Worm (Caenorhabditis elegans) whole organism, L3 larva: ENCODE results near the gene F34D10.3.

ENCODE experiments used
- R02D3.7 ChIP-seq: fragments of 150-350 bp; optimal IDR thresholded peaks from 2 replicates; lab custom pipeline; 2014; ENCODE audit warnings: missing biosample characterization, missing genetic modification characterization
- ceh-28 ChIP-seq: fragments of 150-350 bp; optimal IDR thresholded peaks from 2 replicates; lab custom pipeline; 2014; ENCODE audit warnings: missing biosample characterization, missing genetic modification reagents, missing genetic modification characterization
- ceh-9 ChIP-seq: sonication (generic microtip); optimal IDR thresholded peaks from 2 replicates; lab custom pipeline; 2018; ENCODE audit warnings: missing biosample characterization, missing genetic modification characterization
- egl-5 ChIP-seq: fragments of 150-350 bp; optimal IDR thresholded peaks from 2 replicates; lab custom pipeline; 2017; ENCODE audit warnings: missing biosample characterization, missing genetic modification reagents, missing genetic modification characterization, inconsistent platforms
- elt-1 ChIP-seq: fragments of 150-350 bp; optimal IDR thresholded peaks from 2 replicates; lab custom pipeline; 2014; ENCODE audit warnings: missing biosample characterization, missing genetic modification characterization
- elt-3 ChIP-seq, 3 experiments: fragments of 150-350 bp in 1 of 3; sonication (generic microtip) in 2 of 3; optimal IDR thresholded peaks; 2 replicates in 2 of 3; 4 replicates in 1 of 3; lab custom pipeline; 2014 to 2017; ENCODE audit warnings: missing biosample characterization in 3 of 3, missing genetic modification characterization in 3 of 3
- fkh-2 ChIP-seq: fragments of 150-350 bp; optimal IDR thresholded peaks from 2 replicates; lab custom pipeline; 2014; ENCODE audit warnings: missing biosample characterization, missing genetic modification reagents, missing genetic modification characterization
- lin-15B ChIP-seq: fragments of 150-350 bp; optimal IDR thresholded peaks from 2 replicates; lab custom pipeline; 2014; ENCODE audit warnings: missing biosample characterization, missing genetic modification characterization
- lin-39 ChIP-seq: fragments of 150-350 bp; optimal IDR thresholded peaks from 2 replicates; lab custom pipeline; 2018; ENCODE audit warnings: missing biosample characterization, missing genetic modification reagents, missing genetic modification characterization
- lsy-12 ChIP-seq: sonication (generic microtip); optimal IDR thresholded peaks from 2 replicates; lab custom pipeline; 2016; ENCODE audit warnings: mild to moderate bottlenecking, missing genetic modification characterization, missing compliant biosample characterization
- mml-1 ChIP-seq: fragments of 150-350 bp; sonication (generic microtip); optimal IDR thresholded peaks from 3 replicates; lab custom pipeline; 2014; ENCODE audit warnings: missing biosample characterization, missing genetic modification characterization
- nfya-1 ChIP-seq: sonication (generic microtip); optimal IDR thresholded peaks from 2 replicates; lab custom pipeline; 2017; ENCODE audit warnings: missing genetic modification characterization, mild to moderate bottlenecking, missing compliant biosample characterization, antibody characterized with exemption, moderate library complexity; ENCODE audit not compliant: insufficient read depth
- nhr-11 ChIP-seq: fragments of 150-350 bp; optimal IDR thresholded peaks from 2 replicates; lab custom pipeline; 2014; ENCODE audit warnings: missing biosample characterization, missing genetic modification characterization
- nhr-25 ChIP-seq: sonication (generic microtip); optimal IDR thresholded peaks from 2 replicates; lab custom pipeline; 2017; ENCODE audit warnings: missing biosample characterization, missing genetic modification characterization
- nhr-28 ChIP-seq: fragments of 150-350 bp; optimal IDR thresholded peaks from 2 replicates; lab custom pipeline; 2014; ENCODE audit warnings: missing biosample characterization, missing genetic modification characterization
- nhr-43 ChIP-seq: sonication (generic microtip); optimal IDR thresholded peaks from 2 replicates; lab custom pipeline; 2016; ENCODE audit warnings: mild to moderate bottlenecking, missing genetic modification characterization, missing compliant biosample characterization; ENCODE audit not compliant: poor library complexity, severe bottlenecking
- nhr-67 ChIP-seq: fragments of 150-350 bp; optimal IDR thresholded peaks from 2 replicates; lab custom pipeline; 2014; ENCODE audit warnings: missing biosample characterization, missing genetic modification characterization
- pha-4 ChIP-seq: fragments of 150-350 bp; optimal IDR thresholded peaks from 2 replicates; lab custom pipeline; 2014; ENCODE audit warnings: missing biosample characterization, missing genetic modification reagents, missing genetic modification characterization
- pqm-1 ChIP-seq: fragments of 150-350 bp; optimal IDR thresholded peaks from 2 replicates; lab custom pipeline; 2017; ENCODE audit warnings: missing biosample characterization, missing genetic modification characterization, inconsistent platforms
- skn-1 ChIP-seq: fragments of 150-350 bp; optimal IDR thresholded peaks from 2 replicates; lab custom pipeline; 2014; ENCODE audit warnings: missing biosample characterization, missing genetic modification characterization
- snpc-4 ChIP-seq: fragments of 150-350 bp; optimal IDR thresholded peaks from 2 replicates; lab custom pipeline; 2014; ENCODE audit warnings: missing biosample characterization, missing genetic modification characterization
- unc-62 ChIP-seq: fragments of 150-350 bp; sonication (generic microtip); optimal IDR thresholded peaks from 4 replicates; lab custom pipeline; 2014; ENCODE audit warnings: missing biosample characterization, missing genetic modification reagents, missing genetic modification characterization
- zag-1 ChIP-seq: fragments of 150-350 bp; optimal IDR thresholded peaks from 2 replicates; lab custom pipeline; 2014; ENCODE audit warnings: missing biosample characterization, missing genetic modification characterization
- ztf-11 ChIP-seq: fragments of 150-350 bp; optimal IDR thresholded peaks from 2 replicates; lab custom pipeline; 2014; ENCODE audit warnings: missing biosample characterization, missing genetic modification characterization

F34D10.3 gene

ce11 chrIII:3774550-3774949 lies 40.5 kb downstream of the F34D10.3 start:
- TF ChIP-seq unc-62 (GFP tag; lab: Kevin White, UChicago) (peak; percentile 13), nhr-67 (tag; lab: Kevin White, UChicago) (no peak), nhr-25 (tag; lab: Kevin White, UChicago) (peak; percentile 25), ztf-11 (tag; lab: Kevin White, UChicago) (no peak), lin-15B (tag; lab: Kevin White, UChicago) (no peak), egl-5 (no peak), fkh-2 (tag; lab: Kevin White, UChicago) (no peak)
- TF ChIP-seq, all 47 proteins: peak for 2

- TF ChIP-seq mml-1 (tag; lab: Kevin White, UChicago) (no peak), nfya-1 (tag; lab: Kevin White, UChicago) (peak; percentile 28), nhr-43 (no peak), egl-5 (peak; percentile 55), ceh-28 (tag; lab: Kevin White, UChicago) (no peak)
Measured at ce11 chrIII:3781827-3782226, 47.8 kb downstream of the F34D10.3 start.

- TF ChIP-seq zag-1 (tag; lab: Kevin White, UChicago) = no peak
- peak; percentile 19 for TF ChIP-seq lin-39 (tag; lab: Kevin White, UChicago)
- TF ChIP-seq lsy-12 (tag; lab: Kevin White, UChicago) = no peak
- no peak for TF ChIP-seq ceh-9 (tag; lab: Kevin White, UChicago)
- TF ChIP-seq skn-1 (tag; lab: Kevin White, UChicago) = no peak
- no peak for TF ChIP-seq nhr-43
- TF ChIP-seq nhr-28 (tag; lab: Kevin White, UChicago) = no peak
- no peak for TF ChIP-seq R02D3.7 (tag; lab: Kevin White, UChicago)
- TF ChIP-seq pha-4 = no peak
- TF ChIP-seq elt-3 (tag; optimal IDR thresholded peaks at IDR 0.05; lab: Kevin White, UChicago) = no peak
- no peak for TF ChIP-seq lin-15B (tag; lab: Kevin White, UChicago)
- TF ChIP-seq nhr-11 (tag; lab: Kevin White, UChicago) = peak; percentile 50
- peak; percentile 61 for TF ChIP-seq nfya-1 (tag; lab: Kevin White, UChicago)
- TF ChIP-seq pqm-1 (tag; lab: Kevin White, UChicago) = no peak
- no peak for TF ChIP-seq snpc-4 (tag; lab: Kevin White, UChicago)
Measured at ce11 chrIII:3782853-3783252, 48.8 kb downstream of the F34D10.3 start.

DNA sequence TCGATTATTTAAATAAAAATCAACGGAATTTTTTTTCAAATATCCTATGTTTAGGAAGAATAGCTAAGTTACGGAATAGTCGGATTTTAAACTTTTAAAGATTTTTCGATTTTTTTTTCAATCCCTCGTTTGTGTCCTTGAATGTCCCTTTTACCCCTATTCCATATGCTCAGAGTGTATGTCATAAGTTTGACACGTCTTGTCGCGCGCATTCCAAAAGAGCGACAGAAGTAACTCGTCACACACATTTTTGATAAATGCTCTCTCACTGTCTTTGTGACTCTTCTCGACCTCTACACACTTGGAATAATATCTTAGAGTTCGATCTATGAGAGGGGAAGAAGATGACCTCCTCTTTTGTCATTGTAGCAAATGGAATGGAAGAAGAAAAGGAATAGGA lies 49.9 kb downstream of the F34D10.3 start:
- TF ChIP-seq lin-39 (tag; lab: Kevin White, UChicago) (peak; percentile 30), elt-1 (peak; percentile 49), nhr-11 (tag; lab: Kevin White, UChicago) (no peak)
- TF ChIP-seq, all 47 proteins: peak for 2
